Fruit fly (Drosophila melanogaster) whole organism, embryonic: Measurements from ENCODE around the gene CG4645.
A peak's percentile ranks its signal among the peaks of the same experiment; 100 is the strongest.

Experiments used
- Abd-B ChIP-seq: fragments of 200-800 bp; sonication (Bioruptor generic); optimal IDR thresholded peaks from 2 replicates; lab custom pipeline; 2018; ENCODE audit warnings: missing biosample characterization, mild to moderate bottlenecking, missing genetic modification characterization, moderate library complexity
- B-H2 ChIP-seq: fragments of 200-800 bp; sonication (Bioruptor generic); optimal IDR thresholded peaks from 2 replicates; lab custom pipeline; 2018; ENCODE audit warnings: missing biosample characterization, mild to moderate bottlenecking, missing genetic modification characterization
- Bgb ChIP-seq: fragments of 200-800 bp; sonication (Bioruptor generic); IDR thresholded peaks from 2 replicates; pipeline ENCODE4 v1.3.6; 2022; ENCODE audit warnings: missing biosample characterization, missing genetic modification characterization; ENCODE audit not compliant: partially characterized antibody
- C15 ChIP-seq: fragments of 200-800 bp; sonication (Bioruptor generic); IDR thresholded peaks from 3 replicates; pipeline ENCODE4 v1.3.6; 2022; ENCODE audit warnings: missing biosample characterization, missing genetic modification characterization
- CG10267 ChIP-seq: fragments of 200-800 bp; sonication (Bioruptor generic); optimal IDR thresholded peaks from 2 replicates; lab custom pipeline; 2018; ENCODE audit warnings: missing biosample characterization, mild to moderate bottlenecking, missing genetic modification characterization, moderate library complexity
- CG10274 ChIP-seq: fragments of 200-800 bp; sonication (Bioruptor generic); optimal IDR thresholded peaks from 3 replicates; lab custom pipeline; 2017; ENCODE audit warnings: missing biosample characterization, mild to moderate bottlenecking, missing genetic modification characterization
- CG11695 ChIP-seq: fragments of 200-800 bp; sonication (Bioruptor generic); IDR thresholded peaks from 3 replicates; pipeline ENCODE4 v1.3.6; 2022; ENCODE audit warnings: missing biosample characterization, missing genetic modification characterization
- CG11696 ChIP-seq: fragments of 200-800 bp; sonication (Bioruptor generic); IDR thresholded peaks from 2 replicates; pipeline ENCODE4 v1.3.6; 2022; ENCODE audit warnings: missing biosample characterization, missing genetic modification characterization
- CG13775 ChIP-seq: fragments of 200-800 bp; sonication (Bioruptor generic); optimal IDR thresholded peaks from 3 replicates; lab custom pipeline; 2017; ENCODE audit warnings: missing biosample characterization, mild to moderate bottlenecking, missing genetic modification characterization
- CG15514 ChIP-seq: fragments of 200-800 bp; sonication (Bioruptor generic); optimal IDR thresholded peaks from 3 replicates; lab custom pipeline; 2017; ENCODE audit warnings: missing biosample characterization, missing genetic modification characterization, mild to moderate bottlenecking, moderate library complexity, missing genetic modification reagents
- CG16813 ChIP-seq: fragments of 200-800 bp; sonication (Bioruptor generic); IDR thresholded peaks from 3 replicates; pipeline ENCODE4 v1.3.6; 2022; ENCODE audit warnings: missing biosample characterization, missing genetic modification characterization; ENCODE audit not compliant: partially characterized antibody
- CG18011 ChIP-seq: fragments of 200-800 bp; sonication (Bioruptor generic); optimal IDR thresholded peaks from 2 replicates; lab custom pipeline; 2017; ENCODE audit warnings: missing biosample characterization, missing genetic modification characterization, mild to moderate bottlenecking, moderate library complexity, missing genotype
- CG2129 ChIP-seq: fragments of 200-800 bp; sonication (Bioruptor generic); IDR thresholded peaks from 2 replicates; pipeline ENCODE4 v1.3.6; 2022; ENCODE audit warnings: missing biosample characterization, missing genetic modification characterization; ENCODE audit not compliant: partially characterized antibody
- CG2712 ChIP-seq: fragments of 200-800 bp; optimal IDR thresholded peaks from 3 replicates; lab custom pipeline; 2019; ENCODE audit warnings: missing biosample characterization, mild to moderate bottlenecking, missing genetic modification characterization, moderate library complexity
- CG3163 ChIP-seq: fragments of 200-800 bp; sonication (Bioruptor generic); optimal IDR thresholded peaks from 3 replicates; lab custom pipeline; 2016; ENCODE audit warnings: missing biosample characterization, missing genetic modification characterization
- CG33213 ChIP-seq: fragments of 200-800 bp; sonication (Bioruptor generic); optimal IDR thresholded peaks from 3 replicates; lab custom pipeline; 2016; ENCODE audit warnings: missing biosample characterization, missing genetic modification characterization
- CG9215 ChIP-seq: fragments of 200-800 bp; sonication (Bioruptor generic); IDR thresholded peaks from 2 replicates; pipeline ENCODE4 v1.3.6; 2022; ENCODE audit warnings: missing biosample characterization, missing genetic modification characterization
- CG9797 ChIP-seq: fragments of 200-800 bp; sonication (Bioruptor generic); optimal IDR thresholded peaks from 3 replicates; lab custom pipeline; 2018; ENCODE audit warnings: missing biosample characterization, mild to moderate bottlenecking, missing genetic modification characterization
- CoRest ChIP-seq: fragments of 200-800 bp; sonication (Bioruptor generic); optimal IDR thresholded peaks from 3 replicates; lab custom pipeline; 2018; ENCODE audit warnings: missing biosample characterization, mild to moderate bottlenecking, missing genetic modification characterization, moderate library complexity
- Dfd ChIP-seq, 2 experiments: fragments of >200 bp; optimal IDR thresholded peaks; 2 replicates each; lab custom pipeline; 2017; ENCODE audit warnings: missing biosample characterization in 2 of 2, missing genetic modification characterization in 2 of 2
- HHEX ChIP-seq: fragments of 200-800 bp; sonication (Bioruptor generic); optimal IDR thresholded peaks from 3 replicates; lab custom pipeline; 2017; ENCODE audit warnings: missing biosample characterization, mild to moderate bottlenecking, missing genetic modification characterization, missing genetic modification reagents
- Hmx ChIP-seq: fragments of 200-800 bp; sonication (Bioruptor generic); optimal IDR thresholded peaks from 2 replicates; lab custom pipeline; 2016; ENCODE audit warnings: missing biosample characterization, missing genetic modification characterization
- Hr39 ChIP-seq: fragments of >200 bp; optimal IDR thresholded peaks from 2 replicates; lab custom pipeline; 2017
- Mrtf ChIP-seq: fragments of 200-800 bp; sonication (Bioruptor generic); IDR thresholded peaks from 3 replicates; pipeline ENCODE4 v1.3.6; 2022; ENCODE audit warnings: missing biosample characterization, missing genetic modification characterization
- Neu2 ChIP-seq: fragments of 200-800 bp; sonication (Bioruptor generic); optimal IDR thresholded peaks from 3 replicates; lab custom pipeline; 2016; ENCODE audit warnings: missing biosample characterization, missing genetic modification characterization, borderline replicate concordance
- NfI ChIP-seq: fragments of 200-800 bp; sonication (Bioruptor generic); optimal IDR thresholded peaks from 3 replicates; lab custom pipeline; 2018; ENCODE audit warnings: missing biosample characterization, mild to moderate bottlenecking, missing genetic modification characterization, moderate library complexity
- Opbp ChIP-seq: fragments of 200-800 bp; sonication (Bioruptor generic); IDR thresholded peaks from 3 replicates; pipeline ENCODE4 v1.3.6; 2022; ENCODE audit warnings: missing biosample characterization, missing genetic modification characterization; ENCODE audit not compliant: partially characterized antibody
- Sox100B ChIP-seq: fragments of 200-800 bp; sonication (Bioruptor generic); optimal IDR thresholded peaks from 3 replicates; lab custom pipeline; 2018; ENCODE audit warnings: missing biosample characterization, mild to moderate bottlenecking, missing genetic modification characterization
- YL-1 ChIP-seq: fragments of 200-800 bp; sonication (Bioruptor generic); optimal IDR thresholded peaks from 3 replicates; lab custom pipeline; 2017; ENCODE audit warnings: missing biosample characterization, mild to moderate bottlenecking, missing genetic modification characterization
- bigmax ChIP-seq: fragments of 200-800 bp; sonication (Bioruptor generic); optimal IDR thresholded peaks from 2 replicates; lab custom pipeline; 2018; ENCODE audit warnings: missing biosample characterization, mild to moderate bottlenecking, missing genetic modification characterization
- bowl ChIP-seq: fragments of 200-800 bp; sonication (Bioruptor generic); IDR thresholded peaks from 2 replicates; pipeline ENCODE4 v1.3.6; 2022; ENCODE audit warnings: missing biosample characterization, missing genetic modification characterization
- bsh ChIP-seq, 2 experiments: fragments of 200-800 bp; sonication (Bioruptor generic); optimal IDR thresholded peaks; 2 replicates each; lab custom pipeline; 2017 to 2018; ENCODE audit warnings: mild to moderate bottlenecking in 2 of 2, missing biosample characterization in 2 of 2, missing genetic modification characterization in 2 of 2, moderate library complexity in 1 of 2
- chinmo ChIP-seq: fragments of 200-800 bp; sonication (Bioruptor generic); IDR thresholded peaks from 4 replicates; pipeline ENCODE4 v1.3.6; 2022; ENCODE audit warnings: missing biosample characterization, missing genetic modification characterization; ENCODE audit not compliant: partially characterized antibody
- dm ChIP-seq: fragments of 200-800 bp; sonication (Bioruptor generic); optimal IDR thresholded peaks from 3 replicates; lab custom pipeline; 2016; ENCODE audit warnings: missing biosample characterization, missing genetic modification characterization
- dmrt11E ChIP-seq: fragments of 200-800 bp; sonication (Bioruptor generic); optimal IDR thresholded peaks from 3 replicates; lab custom pipeline; 2018; ENCODE audit warnings: missing biosample characterization, mild to moderate bottlenecking, missing genetic modification characterization, moderate library complexity
- esg ChIP-seq: fragments of 200-800 bp; sonication (Bioruptor generic); conservative IDR thresholded peaks from 2 replicates; pipeline ENCODE4 v1.3.6; 2022; ENCODE audit warnings: missing biosample characterization, missing genetic modification characterization
- eyg ChIP-seq: fragments of 200-800 bp; sonication (Bioruptor generic); optimal IDR thresholded peaks from 3 replicates; lab custom pipeline; 2016; ENCODE audit warnings: missing biosample characterization, missing genetic modification characterization
- gcm ChIP-seq: fragments of 200-800 bp; sonication (Bioruptor generic); optimal IDR thresholded peaks from 2 replicates; lab custom pipeline; 2019; ENCODE audit warnings: missing biosample characterization, mild to moderate bottlenecking, missing genetic modification characterization, moderate library complexity
- hb ChIP-seq: fragments of 200-800 bp; sonication (Bioruptor generic); IDR thresholded peaks from 3 replicates; pipeline ENCODE4 v1.3.6; 2022; ENCODE audit warnings: missing biosample characterization, missing genetic modification characterization; ENCODE audit not compliant: partially characterized antibody
- hkb ChIP-seq, 2 experiments: fragments of 200-800 bp in 1 of 2; fragments of >200 bp in 1 of 2; sonication (Bioruptor generic) in 1 of 2; IDR thresholded peaks in 1 of 2; optimal IDR thresholded peaks in 1 of 2; 2 replicates each; pipeline versions ENCODE4 v1.3.6 to Lab custom; 2017 to 2022; ENCODE audit warnings: missing biosample characterization in 1 of 2, missing genetic modification characterization in 1 of 2
- insv ChIP-seq, 2 experiments: fragments of 200-800 bp; sonication (Bioruptor generic); optimal IDR thresholded peaks; 3 replicates each; lab custom pipeline; 2016 to 2018; ENCODE audit warnings: missing biosample characterization in 2 of 2, missing genetic modification characterization in 2 of 2
- kni ChIP-seq: fragments of 200-800 bp; sonication (Bioruptor generic); optimal IDR thresholded peaks from 3 replicates; lab custom pipeline; 2017; ENCODE audit warnings: mild to moderate bottlenecking, missing biosample characterization, missing genetic modification reagents, missing genetic modification characterization
- luna ChIP-seq: fragments of 200-800 bp; sonication (Bioruptor generic); optimal IDR thresholded peaks from 2 replicates; lab custom pipeline; 2016; ENCODE audit warnings: missing biosample characterization, missing genetic modification characterization
- mld ChIP-seq: fragments of 200-800 bp; sonication (Bioruptor generic); IDR thresholded peaks from 3 replicates; pipeline ENCODE4 v1.3.6; 2022; ENCODE audit warnings: missing biosample characterization, missing genetic modification characterization; ENCODE audit not compliant: partially characterized antibody
- sima ChIP-seq: fragments of 200-800 bp; sonication (Bioruptor generic); optimal IDR thresholded peaks from 2 replicates; lab custom pipeline; 2016; ENCODE audit warnings: missing biosample characterization, missing genetic modification characterization
- sqz ChIP-seq: fragments of 200-800 bp; sonication (Bioruptor generic); optimal IDR thresholded peaks from 3 replicates; lab custom pipeline; 2018; ENCODE audit warnings: missing biosample characterization, mild to moderate bottlenecking, missing genetic modification characterization
- twi ChIP-seq: fragments of 200-800 bp; optimal IDR thresholded peaks from 2 replicates; lab custom pipeline; 2019; ENCODE audit warnings: missing biosample characterization, mild to moderate bottlenecking, missing genetic modification characterization, moderate library complexity

CG4645 gene

DNA sequence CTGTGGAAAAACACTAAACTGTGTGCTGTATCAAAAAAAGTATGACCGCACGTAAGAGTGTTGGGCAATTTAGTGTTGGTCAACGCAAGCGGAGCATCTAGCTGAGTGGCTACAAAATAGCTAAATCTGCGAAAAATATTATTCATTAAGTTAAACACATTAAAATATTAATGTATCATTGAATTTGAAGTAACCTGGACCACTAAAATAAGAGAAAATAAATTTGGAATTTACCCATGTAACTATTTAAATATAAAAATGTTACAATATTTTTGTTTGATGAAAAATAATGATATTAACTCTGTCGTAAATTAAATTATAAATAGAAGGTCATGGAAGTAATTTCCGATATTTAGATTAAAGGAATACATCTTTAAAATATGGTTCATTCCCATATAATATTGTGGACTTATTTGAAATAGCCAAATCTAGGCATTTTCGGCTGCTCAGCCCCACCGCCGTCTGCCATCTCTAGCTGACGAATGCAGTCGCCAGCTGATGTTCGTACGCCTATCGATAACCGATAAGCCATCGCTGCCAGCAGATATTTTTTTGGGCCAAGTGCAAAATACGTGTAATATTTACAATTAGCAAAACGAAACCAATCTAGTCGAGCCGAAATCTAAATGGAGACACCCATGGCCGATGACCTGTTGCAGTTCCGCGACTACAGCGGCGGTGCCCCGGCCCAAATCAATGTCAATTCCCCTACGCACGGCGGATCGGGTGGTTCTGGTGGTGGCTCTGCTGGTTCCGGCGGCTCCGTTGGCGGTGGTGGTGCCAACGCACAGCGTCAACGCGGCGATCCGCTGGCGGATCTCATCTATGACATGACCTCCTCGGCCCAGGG, at the start of gene CG4645, which contains the start of gene Brms1 (continued):
- TF ChIP-seq CG18011, result peak; percentile 35
- TF ChIP-seq CG11696, result no peak
- peak; percentile 66 for TF ChIP-seq CG9797 (GFP tag; lab: Kevin White, UChicago)
- no peak; the same call in 2 of the 3 replicates for TF ChIP-seq Mrtf (GFP tag; lab: Robert Waterston, UW)
- TF ChIP-seq CG9215 (GFP tag; lab: Robert Waterston, UW), result peak; percentile 58; the same call in 1 of the 2 replicates
- TF ChIP-seq Abd-B (GFP tag; lab: Kevin White, UChicago), result peak; percentile 44
- TF ChIP-seq bowl, result no peak
- TF ChIP-seq C15, result no peak
- no peak for TF ChIP-seq eyg
- no peak for TF ChIP-seq hkb (optimal IDR thresholded peaks at IDR 0.05; lab: Kevin White, UChicago)
- no peak for TF ChIP-seq hkb (GFP tag; IDR thresholded peaks at IDR 0.05; lab: Robert Waterston, UW)
- no peak for TF ChIP-seq CG33213
- TF ChIP-seq dm (GFP tag; lab: Kevin White, UChicago), result no peak
- TF ChIP-seq NfI (GFP tag; lab: Kevin White, UChicago), result peak; percentile 60
- no peak for TF ChIP-seq Hr39 (lab: Kevin White, UChicago)
- TF ChIP-seq HHEX, result peak; percentile 52
- TF ChIP-seq CG13775 (GFP tag; lab: Kevin White, UChicago), result peak; percentile 68
- TF ChIP-seq Sox100B (GFP tag; lab: Kevin White, UChicago), result peak; percentile 61
- no peak for TF ChIP-seq esg
- peak; percentile 95 for TF ChIP-seq CG10267 (tag; lab: Kevin White, UChicago)
- no peak for TF ChIP-seq CG11695 (GFP tag; lab: Robert Waterston, UW)
- no peak for TF ChIP-seq CG3163 (GFP tag; lab: Kevin White, UChicago)
- TF ChIP-seq chinmo (GFP tag; lab: Robert Waterston, UW), result no peak
- TF ChIP-seq sima (GFP tag; lab: Kevin White, UChicago), result no peak
- no peak for TF ChIP-seq insv (GFP tag; optimal IDR thresholded peaks at IDR 0.05; lab: Kevin White, UChicago)
- TF ChIP-seq bsh (GFP tag; optimal IDR thresholded peaks at IDR 0.05; lab: Kevin White, UChicago), result peak in 1 of 2 experiments; percentile 16
- 0 out of 3 replicates have a peak, but pooled peaks have one; percentile 8 for TF ChIP-seq Opbp
- no peak for TF ChIP-seq bigmax (GFP tag; lab: Kevin White, UChicago)
- TF ChIP-seq luna (GFP tag; lab: Kevin White, UChicago), result no peak
- TF ChIP-seq CG10274, result no peak
- TF ChIP-seq Hmx (GFP tag; lab: Kevin White, UChicago), result no peak
- peak; percentile 29 for TF ChIP-seq YL-1
- no peak for TF ChIP-seq kni (GFP tag; lab: Kevin White, UChicago)
- TF ChIP-seq dmrt11E (tag; lab: Kevin White, UChicago), result peak; percentile 43
- TF ChIP-seq mld, result no peak
- TF ChIP-seq CG15514 (GFP tag; lab: Kevin White, UChicago), result peak; percentile 77
- TF ChIP-seq Neu2 (GFP tag; lab: Kevin White, UChicago), result no peak
- TF ChIP-seq Dfd (GFP tag; optimal IDR thresholded peaks at IDR 0.05; lab: Kevin White, UChicago), result no peak
- TF ChIP-seq CoRest (tag; lab: Kevin White, UChicago), result peak; percentile 76
- 0 out of 3 replicates have a peak, but pooled peaks have one; percentile 25 for TF ChIP-seq CG16813 (GFP tag; lab: Robert Waterston, UW)
- no peak for TF ChIP-seq sqz (GFP tag; lab: Kevin White, UChicago)
- TF ChIP-seq gcm (GFP tag; lab: Kevin White, UChicago), result no peak
- TF ChIP-seq CG2712, result peak; percentile 57
- no peak for TF ChIP-seq hb
- peak; percentile 33; the same call in 1 of the 2 replicates for TF ChIP-seq Bgb
- peak; percentile 28 for TF ChIP-seq B-H2
- no peak for TF ChIP-seq CG2129
- TF ChIP-seq twi (tag; lab: Kevin White, UChicago), result peak; percentile 32
